Fruit fly (Drosophila melanogaster) whole organism, embryonic: ENCODE measurements around the gene Dhc36C.

Source experiments
- Atf6 ChIP-seq: fragments of 200-800 bp; sonication (Bioruptor generic); IDR thresholded peaks from 2 replicates; pipeline ENCODE4 v1.3.6; 2022; ENCODE audit warnings: missing biosample characterization, missing genetic modification characterization
- CG10209 ChIP-seq: fragments of 200-800 bp; sonication (Bioruptor generic); optimal IDR thresholded peaks from 3 replicates; lab custom pipeline; 2017; ENCODE audit warnings: missing biosample characterization, mild to moderate bottlenecking, missing genetic modification characterization, missing genetic modification reagents
- CG13296 ChIP-seq: fragments of 200-800 bp; sonication (Bioruptor generic); optimal IDR thresholded peaks from 3 replicates; lab custom pipeline; 2018; ENCODE audit warnings: missing biosample characterization, mild to moderate bottlenecking, missing genetic modification characterization
- CG14860 ChIP-seq: fragments of 200-800 bp; sonication (Bioruptor generic); IDR thresholded peaks from 3 replicates; pipeline ENCODE4 v1.3.6; 2022; ENCODE audit warnings: missing biosample characterization, missing genetic modification characterization; ENCODE audit not compliant: partially characterized antibody
- CG1529 ChIP-seq: fragments of 200-800 bp; sonication (Bioruptor generic); optimal IDR thresholded peaks from 3 replicates; lab custom pipeline; 2018; ENCODE audit warnings: missing biosample characterization, missing genetic modification characterization
- CG30403 ChIP-seq: fragments of 200-800 bp; sonication (Bioruptor generic); optimal IDR thresholded peaks from 3 replicates; lab custom pipeline; 2016; ENCODE audit warnings: missing biosample characterization, missing genetic modification characterization
- CG31388 ChIP-seq: fragments of 200-800 bp; sonication (Bioruptor generic); optimal IDR thresholded peaks from 2 replicates; lab custom pipeline; 2016; ENCODE audit warnings: missing biosample characterization, missing genetic modification characterization
- CG32767 ChIP-seq: fragments of 200-800 bp; sonication (Bioruptor generic); IDR thresholded peaks from 2 replicates; pipeline ENCODE4 v1.3.6; 2022; ENCODE audit warnings: missing biosample characterization, missing genetic modification characterization
- CG32772 ChIP-seq: fragments of 200-800 bp; sonication (Bioruptor generic); IDR thresholded peaks from 2 replicates; pipeline ENCODE4 v1.3.6; 2022; ENCODE audit warnings: missing biosample characterization, missing genetic modification characterization
- CG4328 ChIP-seq: fragments of 200-800 bp; sonication (Bioruptor generic); optimal IDR thresholded peaks from 3 replicates; lab custom pipeline; 2017; ENCODE audit warnings: missing biosample characterization, missing genetic modification reagents, missing genetic modification characterization
- CG4617 ChIP-seq: fragments of 200-800 bp; sonication (Bioruptor generic); optimal IDR thresholded peaks from 3 replicates; lab custom pipeline; 2016; ENCODE audit warnings: missing biosample characterization, missing genetic modification characterization, borderline replicate concordance
- CG6813 ChIP-seq: fragments of 200-800 bp; sonication (Bioruptor generic); optimal IDR thresholded peaks from 2 replicates; lab custom pipeline; 2017; ENCODE audit warnings: missing biosample characterization, missing genetic modification characterization, mild to moderate bottlenecking, moderate library complexity, missing genetic modification reagents
- CG9727 ChIP-seq: fragments of 200-800 bp; sonication (Bioruptor generic); optimal IDR thresholded peaks from 3 replicates; lab custom pipeline; 2017; ENCODE audit warnings: missing biosample characterization, mild to moderate bottlenecking, missing genetic modification characterization
- Dad ChIP-seq: fragments of 200-800 bp; sonication (Bioruptor generic); optimal IDR thresholded peaks from 3 replicates; lab custom pipeline; 2016; ENCODE audit warnings: missing biosample characterization, missing genetic modification characterization
- Dp ChIP-seq: fragments of 200-800 bp; sonication (Bioruptor generic); optimal IDR thresholded peaks from 2 replicates; lab custom pipeline; 2018; ENCODE audit warnings: missing biosample characterization, mild to moderate bottlenecking, missing genetic modification characterization, moderate library complexity
- Dref ChIP-seq: fragments of 200-800 bp; sonication (Bioruptor generic); IDR thresholded peaks from 2 replicates; pipeline ENCODE4 v1.3.6; 2022; ENCODE audit warnings: missing biosample characterization, missing genetic modification characterization
- Drgx ChIP-seq: fragments of 200-800 bp; sonication (Bioruptor generic); IDR thresholded peaks from 2 replicates; pipeline ENCODE4 v1.3.6; 2022; ENCODE audit warnings: missing biosample characterization, missing genetic modification characterization
- Ets65A ChIP-seq: fragments of 200-800 bp; sonication (Bioruptor generic); peaks from one replicate; lab custom pipeline; 2016; ENCODE audit warnings: missing biosample characterization, missing genetic modification characterization
- GATAe ChIP-seq: fragments of 200-800 bp; sonication (Bioruptor generic); conservative IDR thresholded peaks from 2 replicates; pipeline ENCODE4 v1.3.6; 2022; ENCODE audit warnings: missing biosample characterization, missing genetic modification characterization
- Hey ChIP-seq: fragments of 200-800 bp; sonication (Bioruptor generic); optimal IDR thresholded peaks from 3 replicates; lab custom pipeline; 2018; ENCODE audit warnings: missing biosample characterization, mild to moderate bottlenecking, missing genetic modification characterization
- Hr51 ChIP-seq, 2 experiments: fragments of 200-800 bp; sonication (Bioruptor generic); optimal IDR thresholded peaks; 2 replicates in 1 of 2; 3 replicates in 1 of 2; lab custom pipeline; 2016 to 2018; ENCODE audit warnings: missing biosample characterization in 2 of 2, missing genetic modification characterization in 2 of 2, mild to moderate bottlenecking in 1 of 2, moderate library complexity in 1 of 2
- Hr78 ChIP-seq, 2 experiments: fragments of 200-800 bp in 1 of 2; fragments of >200 bp in 1 of 2; sonication (Bioruptor generic) in 1 of 2; optimal IDR thresholded peaks; 2 replicates each; lab custom pipeline; 2017 to 2019; ENCODE audit warnings: missing biosample characterization in 2 of 2, missing genetic modification characterization in 2 of 2, mild to moderate bottlenecking in 1 of 2, moderate library complexity in 1 of 2
- Rfx ChIP-seq: fragments of 200-800 bp; sonication (Bioruptor generic); IDR thresholded peaks from 2 replicates; pipeline ENCODE4 v1.3.6; 2022; ENCODE audit warnings: missing biosample characterization, missing genetic modification characterization
- Sox100B ChIP-seq: fragments of 200-800 bp; sonication (Bioruptor generic); optimal IDR thresholded peaks from 3 replicates; lab custom pipeline; 2018; ENCODE audit warnings: missing biosample characterization, mild to moderate bottlenecking, missing genetic modification characterization
- Tbp ChIP-seq: fragments of >200 bp; optimal IDR thresholded peaks from 2 replicates; lab custom pipeline; 2018; ENCODE audit warnings: missing biosample characterization, missing genetic modification characterization
- abd-A ChIP-seq: fragments of 200-800 bp; sonication (Bioruptor generic); optimal IDR thresholded peaks from 3 replicates; lab custom pipeline; 2019; ENCODE audit warnings: missing biosample characterization, mild to moderate bottlenecking, missing genetic modification characterization, moderate library complexity
- cas ChIP-seq: fragments of 200-800 bp; sonication (Bioruptor generic); IDR thresholded peaks from 2 replicates; pipeline ENCODE4 v1.3.6; 2022; ENCODE audit warnings: missing biosample characterization, missing genetic modification characterization
- cg ChIP-seq: fragments of 200-800 bp; sonication (Bioruptor generic); optimal IDR thresholded peaks from 3 replicates; lab custom pipeline; 2019; ENCODE audit warnings: missing biosample characterization, mild to moderate bottlenecking, missing genetic modification characterization, moderate library complexity
- chm ChIP-seq: fragments of 200-800 bp; sonication (Bioruptor generic); IDR thresholded peaks from 2 replicates; pipeline ENCODE4 v1.3.6; 2022; ENCODE audit warnings: missing biosample characterization, missing genetic modification characterization
- ci ChIP-seq: fragments of 200-800 bp; sonication (Bioruptor generic); IDR thresholded peaks from 3 replicates; pipeline ENCODE4 v1.3.6; 2022; ENCODE audit warnings: missing biosample characterization, missing genetic modification characterization
- fd64A ChIP-seq: fragments of 200-800 bp; sonication (Bioruptor generic); optimal IDR thresholded peaks from 3 replicates; lab custom pipeline; 2018; ENCODE audit warnings: missing biosample characterization, mild to moderate bottlenecking, missing genetic modification characterization
- gsb-n ChIP-seq: fragments of 200-800 bp; sonication (Bioruptor generic); optimal IDR thresholded peaks from 3 replicates; lab custom pipeline; 2018; ENCODE audit warnings: missing biosample characterization, mild to moderate bottlenecking, missing genetic modification characterization
- hb ChIP-seq: fragments of 200-800 bp; sonication (Bioruptor generic); IDR thresholded peaks from 3 replicates; pipeline ENCODE4 v1.3.6; 2022; ENCODE audit warnings: missing biosample characterization, missing genetic modification characterization; ENCODE audit not compliant: partially characterized antibody
- kni ChIP-seq: fragments of 200-800 bp; sonication (Bioruptor generic); optimal IDR thresholded peaks from 3 replicates; lab custom pipeline; 2017; ENCODE audit warnings: mild to moderate bottlenecking, missing biosample characterization, missing genetic modification reagents, missing genetic modification characterization
- lola ChIP-seq, 3 experiments: fragments of >200 bp in 2 of 3; fragments of 200-800 bp in 1 of 3; sonication (Bioruptor generic) in 1 of 3; optimal IDR thresholded peaks; 2 replicates each; lab custom pipeline; 2017 to 2019; ENCODE audit warnings: missing biosample characterization in 3 of 3, missing genetic modification characterization in 3 of 3, mild to moderate bottlenecking in 1 of 3, moderate library complexity in 1 of 3
- luna ChIP-seq: fragments of 200-800 bp; sonication (Bioruptor generic); optimal IDR thresholded peaks from 2 replicates; lab custom pipeline; 2016; ENCODE audit warnings: missing biosample characterization, missing genetic modification characterization
- nerfin-1 ChIP-seq: fragments of 200-800 bp; sonication (Bioruptor generic); optimal IDR thresholded peaks from 3 replicates; lab custom pipeline; 2019; ENCODE audit warnings: missing biosample characterization, mild to moderate bottlenecking, missing genetic modification characterization, moderate library complexity
- nom ChIP-seq: fragments of 200-800 bp; sonication (Bioruptor generic); optimal IDR thresholded peaks from 2 replicates; lab custom pipeline; 2017; ENCODE audit warnings: missing biosample characterization, missing genetic modification characterization, mild to moderate bottlenecking, moderate library complexity, missing genetic modification reagents
- oc ChIP-seq: fragments of 200-800 bp; sonication (Bioruptor generic); optimal IDR thresholded peaks from 2 replicates; lab custom pipeline; 2018; ENCODE audit warnings: missing biosample characterization, mild to moderate bottlenecking, missing genetic modification characterization, moderate library complexity
- pros ChIP-seq: fragments of 200-800 bp; sonication (Bioruptor generic); optimal IDR thresholded peaks from 3 replicates; lab custom pipeline; 2019; ENCODE audit warnings: missing biosample characterization, mild to moderate bottlenecking, missing genetic modification characterization, moderate library complexity
- pzg ChIP-seq: fragments of 200-800 bp; sonication (Bioruptor generic); optimal IDR thresholded peaks from 3 replicates; lab custom pipeline; 2018; ENCODE audit warnings: missing biosample characterization, mild to moderate bottlenecking, missing genetic modification characterization, moderate library complexity
- run ChIP-seq: fragments of 200-800 bp; sonication (Bioruptor generic); optimal IDR thresholded peaks from 3 replicates; lab custom pipeline; 2018; ENCODE audit warnings: missing biosample characterization, mild to moderate bottlenecking, missing genetic modification characterization
- sqz ChIP-seq: fragments of 200-800 bp; sonication (Bioruptor generic); optimal IDR thresholded peaks from 3 replicates; lab custom pipeline; 2018; ENCODE audit warnings: missing biosample characterization, mild to moderate bottlenecking, missing genetic modification characterization
- sug ChIP-seq: fragments of 200-800 bp; optimal IDR thresholded peaks from 2 replicates; lab custom pipeline; 2019; ENCODE audit warnings: missing biosample characterization, mild to moderate bottlenecking, missing genetic modification characterization, moderate library complexity
- tgo ChIP-seq: fragments of 200-800 bp; sonication (Bioruptor generic); IDR thresholded peaks from 3 replicates; pipeline ENCODE4 v1.3.6; 2022; ENCODE audit warnings: missing biosample characterization, missing genetic modification characterization
- unpg ChIP-seq: fragments of 200-800 bp; sonication (Bioruptor generic); optimal IDR thresholded peaks from 3 replicates; lab custom pipeline; 2018; ENCODE audit warnings: missing biosample characterization, mild to moderate bottlenecking, missing genetic modification characterization, moderate library complexity

Dhc36C gene

dm6 chr2L:17541106-17541505, 39.9 kb downstream of the Dhc36C start:
- no peak for TF ChIP-seq nom (GFP tag; lab: Kevin White, UChicago)
- TF ChIP-seq CG31388 = no peak
- TF ChIP-seq CG1529 (GFP tag; lab: Kevin White, UChicago) = no peak
- TF ChIP-seq cas = no peak
- TF ChIP-seq chm = no peak
- TF ChIP-seq CG10209 (GFP tag; lab: Kevin White, UChicago) = no peak
- 0 out of 2 replicates have a peak, but pooled peaks have one; percentile 12 for TF ChIP-seq CG32767 (GFP tag; lab: Robert Waterston, UW)
- no peak for TF ChIP-seq Dref (GFP tag; lab: Robert Waterston, UW)
- TF ChIP-seq oc (tag; lab: Kevin White, UChicago) = peak; percentile 74
- TF ChIP-seq nerfin-1 (tag; lab: Kevin White, UChicago) = peak; percentile 25
- no peak for TF ChIP-seq GATAe
- no peak for TF ChIP-seq CG14860 (GFP tag; lab: Robert Waterston, UW)
- TF ChIP-seq tgo (GFP tag; lab: Robert Waterston, UW) = no peak
- peak; percentile 52 for TF ChIP-seq pros
- TF ChIP-seq luna (GFP tag; lab: Kevin White, UChicago) = no peak
- TF ChIP-seq sqz (GFP tag; lab: Kevin White, UChicago) = peak; percentile 55
- no peak for TF ChIP-seq Sox100B (GFP tag; lab: Kevin White, UChicago)
- TF ChIP-seq CG9727 = no peak
- TF ChIP-seq Atf6 (GFP tag; lab: Robert Waterston, UW) = no peak
- no peak for TF ChIP-seq run (tag; lab: Kevin White, UChicago)
- TF ChIP-seq, all 482 proteins: peak for 5

DNA sequence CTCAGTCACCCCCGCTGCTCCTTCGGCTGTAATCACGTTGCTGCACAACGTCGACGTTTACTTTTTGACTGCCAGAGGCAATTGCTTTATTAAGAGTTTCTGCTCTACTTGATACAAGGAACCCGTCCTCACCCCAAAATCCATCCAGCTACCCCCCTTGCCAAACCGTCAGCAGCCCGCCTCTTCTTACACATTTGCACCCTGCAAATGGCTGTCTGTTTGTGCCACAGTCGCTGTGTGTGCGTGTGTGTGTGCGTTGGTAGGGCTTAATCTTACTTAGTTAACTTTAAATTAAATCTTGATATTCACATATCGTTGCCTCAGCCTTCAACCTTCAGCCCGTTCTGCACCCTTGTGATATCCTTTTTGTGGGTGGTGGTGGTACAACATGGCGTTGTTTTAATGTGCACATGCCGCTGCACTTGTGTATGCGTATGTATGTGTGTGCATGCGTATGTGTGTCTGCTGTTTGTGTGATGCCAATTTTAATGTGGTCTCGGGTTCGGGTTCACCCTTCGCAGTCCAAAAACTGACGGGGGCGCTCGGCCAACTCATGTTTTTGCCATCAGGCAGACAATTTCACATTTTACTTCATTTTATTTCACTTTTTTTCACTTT, 41.6 kb downstream of the Dhc36C start:
- no peak for TF ChIP-seq unpg (GFP tag; lab: Kevin White, UChicago)
- peak; percentile 38; the same call in 1 of the 3 replicates for TF ChIP-seq hb (GFP tag; lab: Robert Waterston, UW)
- TF ChIP-seq Hey (tag; lab: Kevin White, UChicago) = peak; percentile 36
- peak; percentile 79 for TF ChIP-seq Ets65A (GFP tag; lab: Kevin White, UChicago)
- peak; percentile 89 for TF ChIP-seq pros
- TF ChIP-seq ci (GFP tag; lab: Robert Waterston, UW) = 0 out of 3 replicates have a peak, but pooled peaks have one; percentile 45
- TF ChIP-seq Rfx = 0 out of 2 replicates have a peak, but pooled peaks have one; percentile 6
- TF ChIP-seq cg (GFP tag; lab: Kevin White, UChicago) = peak; percentile 50
- no peak for TF ChIP-seq CG30403 (GFP tag; lab: Kevin White, UChicago)
- peak; percentile 53 for TF ChIP-seq oc (tag; lab: Kevin White, UChicago)
- TF ChIP-seq kni = peak; percentile 57
- TF ChIP-seq CG6813 = no peak
- TF ChIP-seq nerfin-1 (tag; lab: Kevin White, UChicago) = peak; percentile 94
- TF ChIP-seq abd-A (tag; lab: Kevin White, UChicago) = peak; percentile 11
- peak in 1 of 2 experiments; percentile 14 for TF ChIP-seq Hr51 (GFP tag; optimal IDR thresholded peaks at IDR 0.05; lab: Kevin White, UChicago)
- no peak for TF ChIP-seq sug (tag; lab: Kevin White, UChicago)

dm6 chr2L:17555665-17556064, 54.5 kb downstream of the Dhc36C start, which contains the start of gene CG7094:
Gene CG7094, minus strand, starts transcription at chr2L:17555765.
- TF ChIP-seq lola (GFP tag; optimal IDR thresholded peaks at IDR 0.05; lab: Kevin White, UChicago) (no peak), Dad (GFP tag; lab: Kevin White, UChicago) (no peak), CG32772 (no peak), gsb-n (tag; lab: Kevin White, UChicago) (no peak), Drgx (GFP tag; lab: Robert Waterston, UW) (no peak), fd64A (GFP tag; lab: Kevin White, UChicago) (no peak), CG13296 (GFP tag; lab: Kevin White, UChicago) (no peak), Tbp (no peak), Dp (no peak), Hr78 (GFP tag; optimal IDR thresholded peaks at IDR 0.05; lab: Kevin White, UChicago) (no peak), CG4617 (GFP tag; lab: Kevin White, UChicago) (no peak), kni (no peak), CG4328 (GFP tag; lab: Kevin White, UChicago) (no peak), pzg (GFP tag; lab: Kevin White, UChicago) (no peak)
